Worm (Caenorhabditis elegans): ENCODE results near the gene T28C6.7.

DNA sequence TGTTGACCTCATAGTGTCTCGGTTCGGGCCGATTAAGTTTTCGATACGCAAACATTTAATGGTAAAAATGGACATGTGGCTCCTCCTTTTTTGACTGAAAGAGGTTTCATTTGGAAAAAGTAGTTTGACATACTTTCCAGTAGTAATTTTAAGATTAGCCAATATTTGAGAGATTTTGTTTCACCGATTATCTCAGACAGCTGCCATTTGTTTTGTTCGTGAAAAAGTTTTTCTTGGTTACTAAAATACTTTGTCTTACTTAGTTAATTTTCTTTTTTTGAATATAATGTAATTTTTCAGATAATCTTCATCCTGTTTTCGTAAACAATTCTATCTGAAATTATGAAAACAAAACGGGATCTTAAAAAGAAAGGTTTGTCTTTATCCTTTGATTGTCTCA, 58.6 kb downstream of the T28C6.7 start, which contains the start of gene C09G9.5:
- TF ChIP-seq T22C8.4 (GFP tag; IDR thresholded peaks at IDR 0.05) (no peak), flt-1 (GFP tag; IDR thresholded peaks at IDR 0.05) (no peak), ref-1 (GFP tag; conservative IDR thresholded peaks at IDR 0.05) (no peak), cog-1 (tag; optimal IDR thresholded peaks at IDR 0.05) (no peak), med-1 (GFP tag; optimal IDR thresholded peaks at IDR 0.05; ENCODE audit: insufficient read depth) (no peak)

Measured in whole organism, midembryonic.